Fruit fly (Drosophila melanogaster) whole organism, embryonic: ENCODE data around the gene ClpX.

ENCODE experiments used
- Atf3 ChIP-seq: fragments of 200-800 bp; sonication (Bioruptor generic); optimal IDR thresholded peaks from 3 replicates; lab custom pipeline; 2016; ENCODE audit warnings: missing biosample characterization, missing genetic modification characterization
- BtbVII ChIP-seq: fragments of 200-800 bp; sonication (Bioruptor generic); optimal IDR thresholded peaks from 3 replicates; lab custom pipeline; 2017; ENCODE audit warnings: missing biosample characterization, mild to moderate bottlenecking, missing genetic modification characterization
- CG10462 ChIP-seq: fragments of 200-800 bp; sonication (Bioruptor generic); optimal IDR thresholded peaks from 2 replicates; lab custom pipeline; 2016; ENCODE audit warnings: missing biosample characterization, missing genetic modification characterization
- CG10959 ChIP-seq: fragments of 200-800 bp; sonication (Bioruptor generic); IDR thresholded peaks from 2 replicates; pipeline ENCODE4 v1.3.6; 2022; ENCODE audit warnings: missing biosample characterization, missing genetic modification characterization
- CG12769 ChIP-seq: fragments of 200-800 bp; sonication (Bioruptor generic); optimal IDR thresholded peaks from 2 replicates; lab custom pipeline; 2019; ENCODE audit warnings: missing biosample characterization, mild to moderate bottlenecking, missing genetic modification characterization, moderate library complexity
- CG12942 ChIP-seq: fragments of 200-800 bp; sonication (Bioruptor generic); optimal IDR thresholded peaks from 3 replicates; lab custom pipeline; 2016; ENCODE audit warnings: missing biosample characterization, missing genetic modification characterization
- CG18764 ChIP-seq: fragments of 200-800 bp; sonication (Bioruptor generic); optimal IDR thresholded peaks from 3 replicates; lab custom pipeline; 2016; ENCODE audit warnings: missing biosample characterization, missing genetic modification characterization
- CG2875 ChIP-seq: fragments of 200-800 bp; sonication (Bioruptor generic); optimal IDR thresholded peaks from 2 replicates; lab custom pipeline; 2017; ENCODE audit warnings: missing biosample characterization, mild to moderate bottlenecking, missing genetic modification characterization, missing genetic modification reagents
- CG31224 ChIP-seq: fragments of 200-800 bp; sonication (Bioruptor generic); IDR thresholded peaks from 2 replicates; pipeline ENCODE4 v1.3.6; 2022; ENCODE audit warnings: missing biosample characterization, missing genetic modification characterization
- CG31365 ChIP-seq: fragments of 200-800 bp; sonication (Bioruptor generic); optimal IDR thresholded peaks from 2 replicates; lab custom pipeline; 2018; ENCODE audit warnings: missing biosample characterization, mild to moderate bottlenecking, missing genetic modification characterization
- CG32532 ChIP-seq: fragments of 200-800 bp; sonication (Bioruptor generic); IDR thresholded peaks from 2 replicates; pipeline ENCODE4 v1.3.6; 2022; ENCODE audit warnings: missing biosample characterization, missing genetic modification characterization
- CG4360 ChIP-seq: fragments of 200-800 bp; sonication (Bioruptor generic); IDR thresholded peaks from 2 replicates; pipeline ENCODE4 v1.3.6; 2022; ENCODE audit warnings: missing biosample characterization, missing genetic modification characterization
- CG6683 ChIP-seq: fragments of 200-800 bp; sonication (Bioruptor generic); optimal IDR thresholded peaks from 2 replicates; lab custom pipeline; 2017; ENCODE audit warnings: missing biosample characterization, mild to moderate bottlenecking, missing genetic modification characterization, missing genetic modification reagents
- CG8924 ChIP-seq: fragments of 200-800 bp; optimal IDR thresholded peaks from 3 replicates; lab custom pipeline; 2019; ENCODE audit warnings: missing biosample characterization, mild to moderate bottlenecking, missing genetic modification characterization, moderate library complexity
- CG9797 ChIP-seq: fragments of 200-800 bp; sonication (Bioruptor generic); optimal IDR thresholded peaks from 3 replicates; lab custom pipeline; 2018; ENCODE audit warnings: missing biosample characterization, mild to moderate bottlenecking, missing genetic modification characterization
- CHES-1-like ChIP-seq: fragments of 200-800 bp; sonication (Bioruptor generic); optimal IDR thresholded peaks from 2 replicates; lab custom pipeline; 2016; ENCODE audit warnings: missing biosample characterization, missing genetic modification characterization
- CTCF ChIP-seq: fragments of 200-800 bp; sonication (Bioruptor generic); optimal IDR thresholded peaks from 2 replicates; lab custom pipeline; 2017; ENCODE audit warnings: missing biosample characterization, mild to moderate bottlenecking, missing genetic modification characterization, moderate library complexity
- Dip3 ChIP-seq: fragments of 200-800 bp; sonication (Bioruptor generic); optimal IDR thresholded peaks from 3 replicates; lab custom pipeline; 2016; ENCODE audit warnings: missing biosample characterization, missing genetic modification characterization
- ERR ChIP-seq: fragments of 200-800 bp; sonication (Bioruptor generic); optimal IDR thresholded peaks from 2 replicates; lab custom pipeline; 2016; ENCODE audit warnings: missing biosample characterization, missing genetic modification characterization
- Fer2 ChIP-seq: fragments of 200-800 bp; sonication (Bioruptor generic); optimal IDR thresholded peaks from 2 replicates; lab custom pipeline; 2018; ENCODE audit warnings: missing biosample characterization, mild to moderate bottlenecking, missing genetic modification characterization, moderate library complexity
- Fer3 ChIP-seq: fragments of 200-800 bp; sonication (Bioruptor generic); optimal IDR thresholded peaks from 2 replicates; lab custom pipeline; 2018; ENCODE audit warnings: missing biosample characterization, mild to moderate bottlenecking, missing genetic modification characterization, moderate library complexity
- H2.0 ChIP-seq: fragments of 200-800 bp; sonication (Bioruptor generic); IDR thresholded peaks from 2 replicates; pipeline ENCODE4 v1.3.6; 2022; ENCODE audit warnings: missing biosample characterization, missing genetic modification characterization
- Hmx ChIP-seq: fragments of 200-800 bp; sonication (Bioruptor generic); optimal IDR thresholded peaks from 2 replicates; lab custom pipeline; 2016; ENCODE audit warnings: missing biosample characterization, missing genetic modification characterization
- Max ChIP-seq: fragments of 200-800 bp; sonication (Bioruptor generic); optimal IDR thresholded peaks from 2 replicates; lab custom pipeline; 2016; ENCODE audit warnings: missing biosample characterization, mild to moderate bottlenecking, missing genetic modification characterization
- Pdp1 ChIP-seq, 2 experiments: fragments of 200-800 bp; sonication (Bioruptor generic); optimal IDR thresholded peaks; 3 replicates each; lab custom pipeline; 2016; ENCODE audit warnings: missing biosample characterization in 2 of 2, missing genetic modification characterization in 2 of 2, mild to moderate bottlenecking in 1 of 2, moderate library complexity in 1 of 2
- Sox102F ChIP-seq: fragments of 200-800 bp; sonication (Bioruptor generic); optimal IDR thresholded peaks from 2 replicates; lab custom pipeline; 2018; ENCODE audit warnings: missing biosample characterization, mild to moderate bottlenecking, missing genetic modification characterization, moderate library complexity
- TFAM ChIP-seq: fragments of 200-800 bp; sonication (Bioruptor generic); optimal IDR thresholded peaks from 2 replicates; lab custom pipeline; 2017; ENCODE audit warnings: missing biosample characterization, missing genetic modification characterization, inconsistent platforms
- Taf1 ChIP-seq: fragments of 200-800 bp; sonication (Bioruptor generic); IDR thresholded peaks from 2 replicates; pipeline ENCODE4 v1.3.6; 2022; ENCODE audit warnings: missing biosample characterization, missing genetic modification characterization
- Xbp1 ChIP-seq: fragments of 200-800 bp; sonication (Bioruptor generic); optimal IDR thresholded peaks from 3 replicates; lab custom pipeline; 2016; ENCODE audit warnings: missing biosample characterization, mild to moderate bottlenecking, missing genetic modification characterization
- YL-1 ChIP-seq: fragments of 200-800 bp; sonication (Bioruptor generic); optimal IDR thresholded peaks from 3 replicates; lab custom pipeline; 2017; ENCODE audit warnings: missing biosample characterization, mild to moderate bottlenecking, missing genetic modification characterization
- ab ChIP-seq: fragments of 200-800 bp; sonication (Bioruptor generic); optimal IDR thresholded peaks from 2 replicates; lab custom pipeline; 2016; ENCODE audit warnings: missing biosample characterization, missing genetic modification characterization
- az2 ChIP-seq: fragments of 200-800 bp; sonication (Bioruptor generic); optimal IDR thresholded peaks from 3 replicates; lab custom pipeline; 2016; ENCODE audit warnings: missing biosample characterization, missing genetic modification characterization
- corto ChIP-seq: fragments of 200-800 bp; sonication (Bioruptor generic); optimal IDR thresholded peaks from 2 replicates; lab custom pipeline; 2016; ENCODE audit warnings: missing biosample characterization, mild to moderate bottlenecking, missing genetic modification characterization, moderate library complexity
- dati ChIP-seq: fragments of 200-800 bp; sonication (Bioruptor generic); IDR thresholded peaks from 2 replicates; pipeline ENCODE4 v1.3.6; 2022; ENCODE audit warnings: missing biosample characterization, missing genetic modification characterization
- dysf ChIP-seq: fragments of 200-800 bp; sonication (Bioruptor generic); IDR thresholded peaks from 3 replicates; pipeline ENCODE4 v1.3.6; 2022; ENCODE audit warnings: missing biosample characterization, missing genetic modification characterization
- ems ChIP-seq: fragments of 200-800 bp; sonication (Bioruptor generic); optimal IDR thresholded peaks from 3 replicates; lab custom pipeline; 2016; ENCODE audit warnings: missing biosample characterization, missing genetic modification characterization
- fru ChIP-seq: fragments of >200 bp; optimal IDR thresholded peaks from 2 replicates; lab custom pipeline; 2017
- gro ChIP-seq: fragments of 200-800 bp; sonication (Bioruptor generic); optimal IDR thresholded peaks from 2 replicates; lab custom pipeline; 2016; ENCODE audit warnings: missing biosample characterization, missing genetic modification characterization
- gsb ChIP-seq: fragments of 200-800 bp; sonication (Bioruptor generic); IDR thresholded peaks from 2 replicates; pipeline ENCODE4 v1.3.6; 2022; ENCODE audit warnings: missing biosample characterization, missing genetic modification characterization
- gsb-n ChIP-seq: fragments of 200-800 bp; sonication (Bioruptor generic); optimal IDR thresholded peaks from 3 replicates; lab custom pipeline; 2018; ENCODE audit warnings: missing biosample characterization, mild to moderate bottlenecking, missing genetic modification characterization
- inv ChIP-seq: fragments of 200-800 bp; sonication (Bioruptor generic); IDR thresholded peaks from 2 replicates; pipeline ENCODE4 v1.3.6; 2022; ENCODE audit warnings: missing biosample characterization, missing genetic modification characterization; ENCODE audit not compliant: partially characterized antibody
- jumu ChIP-seq: fragments of 200-800 bp; sonication (Bioruptor generic); optimal IDR thresholded peaks from 3 replicates; lab custom pipeline; 2016; ENCODE audit warnings: missing biosample characterization, missing genetic modification characterization
- nerfin-2 ChIP-seq: fragments of 200-800 bp; sonication (Bioruptor generic); IDR thresholded peaks from 2 replicates; pipeline ENCODE4 v1.3.6; 2022; ENCODE audit warnings: missing biosample characterization, missing genetic modification characterization; ENCODE audit not compliant: partially characterized antibody
- sd ChIP-seq: fragments of 200-800 bp; sonication (Bioruptor generic); optimal IDR thresholded peaks from 3 replicates; lab custom pipeline; 2018; ENCODE audit warnings: missing biosample characterization, mild to moderate bottlenecking, missing genetic modification characterization, moderate library complexity
- sens ChIP-seq: fragments of 200-800 bp; sonication (Bioruptor generic); peaks from one replicate; lab custom pipeline; 2016; ENCODE audit warnings: missing biosample characterization, missing genetic modification characterization
- stc ChIP-seq: fragments of 200-800 bp; sonication (Bioruptor generic); IDR thresholded peaks from 2 replicates; pipeline ENCODE4 v1.3.6; 2022; ENCODE audit warnings: missing biosample characterization, missing genetic modification characterization
- tna ChIP-seq: fragments of 200-800 bp; sonication (Bioruptor generic); IDR thresholded peaks from 2 replicates; pipeline ENCODE4 v1.3.6; 2022; ENCODE audit warnings: missing biosample characterization, missing genetic modification characterization; ENCODE audit not compliant: partially characterized antibody
- unc-4 ChIP-seq: fragments of 200-800 bp; sonication (Bioruptor generic); IDR thresholded peaks from 2 replicates; pipeline ENCODE4 v1.3.6; 2022; ENCODE audit warnings: missing biosample characterization, missing genetic modification characterization; ENCODE audit not compliant: partially characterized antibody
- unpg ChIP-seq: fragments of 200-800 bp; sonication (Bioruptor generic); optimal IDR thresholded peaks from 3 replicates; lab custom pipeline; 2018; ENCODE audit warnings: missing biosample characterization, mild to moderate bottlenecking, missing genetic modification characterization, moderate library complexity
- wor ChIP-seq: fragments of 200-800 bp; sonication (Bioruptor generic); IDR thresholded peaks from 2 replicates; pipeline ENCODE4 v1.3.6; 2022; ENCODE audit warnings: missing biosample characterization, missing genetic modification characterization

The ClpX gene

DNA sequence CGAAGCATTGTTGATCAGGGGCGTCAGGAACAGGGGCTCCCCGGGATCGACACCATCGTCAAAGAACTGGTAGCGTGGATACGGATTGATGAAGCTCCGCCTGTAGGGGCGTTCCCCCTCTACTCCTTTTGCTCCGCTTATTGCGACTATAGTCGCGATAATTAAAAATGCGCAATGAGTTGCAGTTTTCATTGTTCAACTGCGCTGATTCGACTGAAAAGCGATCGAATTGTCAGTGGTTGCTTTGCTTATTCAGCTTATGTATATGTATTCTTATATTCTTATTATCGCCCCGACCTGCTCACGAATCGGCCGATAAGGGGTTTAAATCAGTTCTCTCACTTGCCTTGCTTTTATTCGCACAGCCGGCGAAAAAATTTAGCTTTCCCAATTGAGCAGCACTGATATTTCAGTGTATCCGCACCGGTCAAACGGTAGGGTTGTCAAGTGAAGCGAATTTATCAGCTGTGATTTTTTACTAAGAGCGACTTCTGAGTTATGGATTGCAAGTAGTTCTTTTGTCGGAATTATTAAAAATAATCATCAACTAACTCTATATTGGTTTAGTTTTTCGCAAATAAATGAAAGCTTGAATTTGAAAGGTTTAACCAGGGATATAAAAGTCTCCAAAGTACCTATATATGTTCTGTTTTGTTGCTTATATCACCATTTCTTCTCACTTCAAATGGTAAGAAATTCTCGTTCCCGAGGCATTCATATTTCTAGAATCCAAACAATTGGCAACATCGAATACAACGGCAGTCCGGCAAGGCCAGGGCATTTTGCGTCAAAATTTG lies 39.3 kb downstream of the ClpX start, which contains the start of the genes CG4572 and CG4686 (continued):
- peak; percentile 68 for TF ChIP-seq unpg (GFP tag; lab: Kevin White, UChicago)
- TF ChIP-seq CG12769 (tag; lab: Kevin White, UChicago), result no peak
- TF ChIP-seq nerfin-2, result no peak
- TF ChIP-seq Atf3 (GFP tag; lab: Kevin White, UChicago), result peak; percentile 55
- TF ChIP-seq tna, result 0 out of 2 replicates have a peak, but pooled peaks have one; percentile 46
- TF ChIP-seq CG12942 (GFP tag; lab: Kevin White, UChicago), result peak; percentile 73
- no peak for TF ChIP-seq TFAM (GFP tag; lab: Kevin White, UChicago)
- peak; percentile 15; the same call in 1 of the 2 replicates for TF ChIP-seq dati (GFP tag; lab: Robert Waterston, UW)
- TF ChIP-seq CG6683 (GFP tag; lab: Kevin White, UChicago), result peak; percentile 38
- peak; percentile 7 for TF ChIP-seq CG2875 (GFP tag; lab: Kevin White, UChicago)
- TF ChIP-seq gsb-n, result peak; percentile 32
- TF ChIP-seq Sox102F (GFP tag; lab: Kevin White, UChicago), result peak; percentile 63
- peak; percentile 47 for TF ChIP-seq CG10462 (GFP tag; lab: Kevin White, UChicago)
- peak; percentile 63 for TF ChIP-seq ERR (GFP tag; lab: Kevin White, UChicago)
- TF ChIP-seq H2.0 (GFP tag; lab: Robert Waterston, UW), result no peak; the same call in 1 of the 2 replicates
- peak; percentile 22 for TF ChIP-seq CG9797 (GFP tag; lab: Kevin White, UChicago)
- peak; percentile 61 for TF ChIP-seq Hmx
- TF ChIP-seq Dip3, result peak; percentile 84
- no peak for TF ChIP-seq ab (GFP tag; lab: Kevin White, UChicago)
- no peak for TF ChIP-seq CG10959 (GFP tag; lab: Robert Waterston, UW)
- TF ChIP-seq CG4360 (GFP tag; lab: Robert Waterston, UW), result no peak
- TF ChIP-seq jumu (GFP tag; lab: Kevin White, UChicago), result peak; percentile 65
- TF ChIP-seq BtbVII (GFP tag; lab: Kevin White, UChicago), result peak; percentile 53
- no peak for TF ChIP-seq gsb
- peak; percentile 76 for TF ChIP-seq corto (GFP tag; lab: Kevin White, UChicago)
- peak; percentile 11 for TF ChIP-seq CTCF (GFP tag; lab: Kevin White, UChicago)
- peak; percentile 75 for TF ChIP-seq Fer3 (tag; lab: Kevin White, UChicago)
- TF ChIP-seq Xbp1 (GFP tag; lab: Kevin White, UChicago), result peak; percentile 79
- TF ChIP-seq YL-1, result peak; percentile 60
- TF ChIP-seq CG32532 (GFP tag; lab: Robert Waterston, UW), result peak; percentile 86
- TF ChIP-seq Taf1 (GFP tag; lab: Robert Waterston, UW), result peak; percentile 6; the same call in 1 of the 2 replicates
- TF ChIP-seq sens (GFP tag; lab: Kevin White, UChicago), result peak; percentile 95
- TF ChIP-seq inv (GFP tag; lab: Robert Waterston, UW), result no peak
- peak; percentile 50 for TF ChIP-seq Fer2 (tag; lab: Kevin White, UChicago)
- TF ChIP-seq sd (tag; lab: Kevin White, UChicago), result no peak
- peak; percentile 77 for TF ChIP-seq Max
- TF ChIP-seq CG8924, result peak; percentile 70
- peak; percentile 85 for TF ChIP-seq CHES-1-like (GFP tag; lab: Kevin White, UChicago)
- TF ChIP-seq dysf (GFP tag; lab: Robert Waterston, UW), result peak; percentile 92
- TF ChIP-seq CG18764 (GFP tag; lab: Kevin White, UChicago), result peak; percentile 71
- TF ChIP-seq stc (GFP tag; lab: Robert Waterston, UW), result no peak; the same call in none of the 2 replicates
- TF ChIP-seq CG31365 (tag; lab: Kevin White, UChicago), result no peak
- TF ChIP-seq wor, result peak; percentile 40; the same call in 1 of the 2 replicates
- peak; percentile 64 for TF ChIP-seq az2 (GFP tag; lab: Kevin White, UChicago)
- TF ChIP-seq gro (GFP tag; lab: Kevin White, UChicago), result peak; percentile 87
- TF ChIP-seq CG31224, result peak; percentile 69; the same call in 1 of the 2 replicates
- 0 out of 2 replicates have a peak, but pooled peaks have one; percentile 39 for TF ChIP-seq unc-4 (GFP tag; lab: Robert Waterston, UW)
- peak; percentile 89 for TF ChIP-seq ems
- TF ChIP-seq Pdp1 (GFP tag; optimal IDR thresholded peaks at IDR 0.05; lab: Kevin White, UChicago), result peak; percentile 81 to 97
- no peak for TF ChIP-seq fru (lab: Kevin White, UChicago)
